Worm (Caenorhabditis elegans): ENCODE results near the gene F40D4.12.

- no peak for TF ChIP-seq unc-62 (GFP tag; optimal IDR thresholded peaks at IDR 0.05)
- no peak for TF ChIP-seq pbrm-1 (GFP tag; IDR thresholded peaks at IDR 0.05)
- TF ChIP-seq pha-4 (tag; optimal IDR thresholded peaks at IDR 0.05), result no peak
- TF ChIP-seq Y95B8A.8 (GFP tag; IDR thresholded peaks at IDR 0.05), result no peak
- no peak for TF ChIP-seq egl-18 (GFP tag; IDR thresholded peaks at IDR 0.05)
- TF ChIP-seq ztf-18 (tag; optimal IDR thresholded peaks at IDR 0.05), result no peak
- TF ChIP-seq F57C9.4 (tag; optimal IDR thresholded peaks at IDR 0.05), result no peak
- no peak for TF ChIP-seq nhr-179 (tag; optimal IDR thresholded peaks at IDR 0.05)
- TF ChIP-seq unc-130 (GFP tag; optimal IDR thresholded peaks at IDR 0.05), result no peak
- no peak for TF ChIP-seq snpc-1.1 (tag; optimal IDR thresholded peaks at IDR 0.05; ENCODE audit: insufficient read depth)
- TF ChIP-seq rcor-1 (GFP tag; IDR thresholded peaks at IDR 0.05), result no peak
- TF ChIP-seq F49E8.2 (tag; optimal IDR thresholded peaks at IDR 0.05; ENCODE audit: insufficient read depth), result no peak
- TF ChIP-seq D2030.7 (GFP tag; IDR thresholded peaks at IDR 0.05), result no peak
Measured at ce11 chrV:17173738-17174137, 14.1 kb downstream of the F40D4.12 start, which contains the start of gene srbc-25.
